Fruit fly (Drosophila melanogaster) whole organism, prepupa: Measurements from ENCODE around the gene TwdlR.

Source experiments
- CG11294 ChIP-seq: fragments of 200-800 bp; sonication (Bioruptor generic); IDR thresholded peaks from 2 replicates; pipeline ENCODE4 v1.3.6; 2022; ENCODE audit warnings: missing biosample characterization, missing genetic modification characterization
- CG11762 ChIP-seq: fragments of 200-800 bp; sonication (Bioruptor generic); optimal IDR thresholded peaks from 3 replicates; lab custom pipeline; 2016; ENCODE audit warnings: missing biosample characterization, missing genetic modification characterization; ENCODE audit not compliant: insufficient read depth
- CG3919 ChIP-seq: fragments of 200-800 bp; sonication (Bioruptor generic); optimal IDR thresholded peaks from 3 replicates; lab custom pipeline; 2016; ENCODE audit warnings: missing biosample characterization, missing genetic modification characterization
- OdsH ChIP-seq: fragments of 200-800 bp; sonication (Bioruptor generic); optimal IDR thresholded peaks from 3 replicates; lab custom pipeline; 2016; ENCODE audit warnings: missing biosample characterization, missing genetic modification characterization
- Smox ChIP-seq: fragments of 200-800 bp; sonication (Bioruptor generic); optimal IDR thresholded peaks from 3 replicates; lab custom pipeline; 2016; ENCODE audit warnings: missing biosample characterization, missing genetic modification characterization
- Sox15 ChIP-seq: fragments of 200-800 bp; sonication (Bioruptor generic); optimal IDR thresholded peaks from 3 replicates; lab custom pipeline; 2016; ENCODE audit warnings: missing biosample characterization, missing genetic modification characterization

- no peak for TF ChIP-seq Smox (GFP tag; lab: Kevin White, UChicago)
- TF ChIP-seq CG11294 (GFP tag; lab: Robert Waterston, UW): no peak
- no peak for TF ChIP-seq CG11762 (GFP tag; lab: Kevin White, UChicago)
- no peak for TF ChIP-seq CG3919 (GFP tag; lab: Kevin White, UChicago)
- TF ChIP-seq OdsH: no peak
- no peak for TF ChIP-seq Sox15 (GFP tag; lab: Kevin White, UChicago)
Observed at dm6 chr3R:26656140-26656539, 21.5 kb downstream of the TwdlR start, which contains the start of gene Tb.
